Worm (Caenorhabditis elegans) whole organism, dauer: ENCODE data around the gene sel-15.

Experiments
- unc-62 ChIP-seq: sonication (generic microtip); optimal IDR thresholded peaks from 2 replicates; lab custom pipeline; 2017; ENCODE audit warnings: missing biosample characterization, missing genetic modification reagents, missing genetic modification characterization

Gene sel-15

DNA sequence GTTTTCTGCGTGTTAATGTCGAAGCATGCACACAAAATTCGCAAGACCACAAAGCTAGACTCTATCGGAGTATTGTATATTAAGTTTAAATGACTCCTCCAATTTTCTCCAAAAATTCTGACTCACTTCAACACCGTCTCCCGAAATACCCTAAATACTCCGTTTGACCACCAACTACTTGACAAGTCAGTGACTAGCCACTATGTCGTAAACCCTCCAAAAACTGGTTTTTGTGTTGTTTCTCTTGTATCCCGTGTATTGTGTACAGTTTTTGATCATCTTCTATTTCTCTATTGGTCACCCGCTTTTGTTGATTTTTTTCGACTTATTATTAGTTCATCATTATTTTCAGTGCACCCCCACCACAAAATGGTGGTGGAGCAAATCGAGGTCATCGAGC is 37.9 kb downstream of the sel-15 start, which contains the start of gene C09F5.1:
Gene C09F5.1, plus strand, starts transcription at position 353 of the 400 bp plus-strand sequence.
- TF ChIP-seq unc-62 (GFP tag; lab: Kevin White, UChicago), result no peak

DNA sequence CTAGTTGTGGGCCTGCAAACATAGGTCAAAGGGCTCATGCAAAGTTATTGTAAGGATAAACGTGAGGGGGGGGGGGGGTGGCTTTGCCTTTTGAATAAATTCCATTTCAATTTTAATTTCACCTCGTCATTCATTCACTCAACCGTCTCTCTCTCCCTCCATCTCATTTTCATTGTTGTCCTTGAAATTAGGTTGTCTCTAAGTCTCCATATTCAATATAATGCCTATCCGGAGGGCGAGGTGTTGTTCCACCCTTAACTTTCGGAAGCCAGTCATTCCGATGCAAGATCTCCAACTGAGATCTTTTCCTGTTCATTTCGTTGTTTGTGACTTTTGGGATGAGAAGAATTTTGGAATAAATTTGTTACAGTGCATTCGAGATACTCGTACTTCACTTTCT is 39.0 kb downstream of the sel-15 start:
- TF ChIP-seq unc-62 (GFP tag; lab: Kevin White, UChicago), result no peak

DNA sequence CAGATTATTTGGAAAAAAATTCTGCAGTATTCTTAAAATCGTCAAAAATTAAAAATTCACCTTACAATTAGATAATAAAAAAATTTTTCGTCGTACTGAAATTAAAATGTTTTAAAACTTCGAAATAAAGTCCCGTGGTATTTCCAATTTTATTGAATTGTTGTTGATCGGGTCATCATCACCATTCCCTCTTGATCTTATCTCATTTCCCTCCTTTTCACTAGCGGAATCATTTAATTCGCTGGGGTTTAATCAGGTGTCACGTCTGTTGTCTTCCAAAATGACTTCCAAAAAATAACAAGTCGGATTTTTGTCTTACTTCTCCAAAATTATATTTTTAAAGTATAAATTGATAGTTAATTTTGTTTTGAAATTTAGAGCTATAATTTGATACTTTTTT is 39.6 kb downstream of the sel-15 start:
- TF ChIP-seq unc-62 (GFP tag; lab: Kevin White, UChicago), result no peak

DNA sequence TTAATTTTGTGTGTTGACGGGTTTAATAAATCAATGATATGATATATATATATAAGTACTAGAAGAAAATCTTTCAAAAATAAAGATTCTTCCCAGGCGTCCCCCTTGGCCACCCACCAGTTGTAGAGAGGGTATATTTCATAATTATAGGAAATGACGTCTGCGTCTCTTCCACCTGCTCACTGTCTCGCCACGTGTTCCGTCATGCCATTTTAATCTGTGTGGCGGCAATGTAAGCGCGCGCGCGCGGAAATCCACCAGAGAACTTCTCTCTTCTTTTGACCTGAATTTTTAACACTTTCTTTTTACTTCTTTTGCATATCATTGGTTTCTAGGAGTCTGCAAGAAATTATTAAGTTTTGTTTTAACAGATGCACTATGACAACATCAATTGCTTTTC is 41.9 kb downstream of the sel-15 start:
- TF ChIP-seq unc-62 (GFP tag; lab: Kevin White, UChicago), result no peak

DNA sequence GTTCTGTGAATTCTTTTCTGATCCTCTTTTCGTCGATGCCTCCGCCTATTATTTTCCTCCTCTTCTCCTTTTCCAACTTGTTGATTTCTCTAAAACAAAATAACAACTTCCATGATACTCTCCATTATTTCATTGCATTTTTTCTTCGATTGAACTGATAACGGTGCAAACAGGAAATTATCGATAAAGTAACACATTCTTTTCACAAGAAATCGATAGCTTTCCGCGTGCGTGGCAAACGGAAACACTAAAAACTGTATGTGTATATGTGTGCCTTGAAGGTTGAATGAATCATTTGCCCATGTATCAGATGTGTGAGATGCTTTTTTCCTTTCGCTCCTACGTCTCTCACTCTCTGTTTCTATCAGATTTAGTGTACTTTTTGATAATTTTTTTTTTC is 44.7 kb downstream of the sel-15 start:
- TF ChIP-seq unc-62 (GFP tag; lab: Kevin White, UChicago), result no peak

DNA sequence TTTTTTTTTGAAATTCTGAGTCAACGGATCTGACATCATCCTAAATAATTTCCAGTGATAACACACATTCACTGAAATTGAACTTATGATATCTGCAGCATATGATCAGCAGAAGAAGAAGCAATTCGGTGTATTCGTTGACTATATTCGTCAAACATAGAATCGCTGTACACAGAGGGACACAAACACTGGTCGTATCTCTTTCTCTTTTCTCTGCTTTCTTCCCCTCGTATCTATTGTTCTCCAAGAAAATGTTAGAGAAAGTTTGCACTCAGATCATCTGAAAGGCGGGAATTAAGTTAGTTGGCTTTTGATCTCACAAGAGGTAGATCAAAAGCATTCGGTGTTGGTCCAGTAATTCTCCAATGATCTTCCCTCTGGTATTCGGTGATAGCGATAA is 45.7 kb downstream of the sel-15 start:
- no peak for TF ChIP-seq unc-62 (GFP tag; lab: Kevin White, UChicago)

DNA sequence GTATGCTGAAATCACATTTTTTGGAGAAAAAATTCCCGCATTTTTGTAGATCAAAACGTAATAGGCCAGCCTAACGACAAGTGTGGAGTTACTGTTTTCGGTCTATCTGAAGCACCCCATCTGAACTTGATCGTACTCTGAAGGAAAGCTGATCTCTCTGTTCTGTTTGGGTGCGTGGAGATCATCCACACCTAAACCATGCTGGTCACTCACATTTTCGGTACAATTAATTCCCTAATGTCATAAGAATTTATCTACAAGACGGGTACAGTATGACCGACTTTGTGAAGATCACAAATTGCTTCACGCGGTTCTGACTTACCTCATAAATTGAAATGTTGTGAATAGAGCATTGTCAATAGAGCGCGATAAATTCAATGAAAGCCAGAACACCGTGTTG is 46.3 kb downstream of the sel-15 start:
- no peak for TF ChIP-seq unc-62 (GFP tag; lab: Kevin White, UChicago)

DNA sequence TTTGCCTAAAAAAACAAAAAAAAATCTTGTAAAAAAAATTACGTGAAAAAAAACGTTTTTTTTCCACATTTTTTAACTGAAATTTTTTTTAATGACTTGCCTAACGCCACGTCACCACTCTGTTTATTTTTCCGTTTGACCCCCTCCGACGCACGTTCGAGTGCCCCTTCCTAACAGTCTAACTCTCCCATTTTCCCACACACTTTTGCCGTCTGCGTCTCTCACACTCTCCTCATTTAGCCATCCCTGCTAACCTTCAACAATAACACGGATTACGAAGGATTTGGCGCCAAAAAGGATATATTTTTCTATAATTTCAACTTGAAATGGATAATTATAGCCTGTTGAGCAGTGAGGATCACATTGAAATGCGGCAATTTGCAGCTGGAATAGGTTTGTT is 49.0 kb downstream of the sel-15 start:
- no peak for TF ChIP-seq unc-62 (GFP tag; lab: Kevin White, UChicago)

DNA sequence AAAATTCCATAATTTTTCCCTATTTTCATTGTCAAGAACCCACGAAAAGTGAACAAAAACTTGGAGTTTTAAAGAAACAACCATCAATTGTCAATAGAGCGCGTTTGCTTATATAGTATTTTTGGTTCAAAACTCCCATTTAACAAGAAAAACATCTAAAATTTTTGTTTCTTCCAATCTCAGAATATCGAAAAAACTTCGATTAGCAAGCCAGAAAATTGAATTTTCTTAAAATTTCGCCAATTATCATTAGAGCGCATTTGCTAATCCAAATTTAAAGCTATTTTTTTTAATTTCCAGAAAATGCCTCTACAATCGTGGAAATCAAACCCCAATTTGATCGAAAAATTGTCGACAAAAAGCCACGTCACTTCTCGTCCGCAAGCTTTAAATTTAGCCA is 49.8 kb downstream of the sel-15 start, which contains the start of gene orai-1:
Gene orai-1, plus strand, starts transcription at position 301 of the 400 bp plus-strand sequence.
- no peak for TF ChIP-seq unc-62 (GFP tag; lab: Kevin White, UChicago)

DNA sequence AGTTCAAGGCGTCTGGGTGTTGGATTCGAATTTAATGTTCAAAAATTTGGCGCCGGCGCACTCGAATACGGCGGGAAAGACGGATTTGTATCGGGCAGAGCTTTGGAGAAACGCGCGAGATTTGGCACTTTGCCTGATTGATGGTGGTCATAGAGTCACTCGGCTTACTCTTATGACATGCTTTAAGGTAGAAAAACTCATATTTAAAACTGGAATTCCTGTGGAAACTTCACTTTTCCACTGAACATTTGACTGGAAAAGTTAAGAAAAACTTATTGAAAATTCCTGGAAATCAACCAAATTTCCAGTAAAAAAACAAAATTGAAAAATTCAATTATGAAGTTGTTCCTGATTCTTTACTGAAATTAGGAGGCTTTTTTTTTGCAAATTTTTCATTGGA is 51.6 kb downstream of the sel-15 start:
- no peak for TF ChIP-seq unc-62 (GFP tag; lab: Kevin White, UChicago)
